Fruit fly (Drosophila melanogaster): ENCODE data around the gene Gyc89Db.

Gene Gyc89Db

dm6 chr3R:16469501-16470263 lies 7.2 kb upstream of the Gyc89Db start, which contains the start of the genes CG42232 and CSN5 (continued):
- TF ChIP-seq shn (GFP tag; optimal IDR thresholded peaks at IDR 0.05) (peak; percentile 12), CG12236 (GFP tag; optimal IDR thresholded peaks at IDR 0.05) (no peak), CG8281 (tag; optimal IDR thresholded peaks at IDR 0.05) (no peak), CG11247 (GFP tag; IDR thresholded peaks at IDR 0.05) (no peak), nmo (GFP tag; optimal IDR thresholded peaks at IDR 0.05) (peak; percentile 84), ken (GFP tag; IDR thresholded peaks at IDR 0.05) (no peak), CG17802 (tag; optimal IDR thresholded peaks at IDR 0.05) (peak; percentile 6), Deaf1 (tag; optimal IDR thresholded peaks at IDR 0.05) (no peak), Atf-2 (GFP tag; optimal IDR thresholded peaks at IDR 0.05) (peak; percentile 22), Oli (tag; optimal IDR thresholded peaks at IDR 0.05) (no peak), Drgx (GFP tag; IDR thresholded peaks at IDR 0.05) (no peak), CG10321 (GFP tag; IDR thresholded peaks at IDR 0.05) (no peak), cg (GFP tag; optimal IDR thresholded peaks at IDR 0.05) (no peak), CG7745 (tag; optimal IDR thresholded peaks at IDR 0.05) (no peak), Xbp1 (GFP tag; optimal IDR thresholded peaks at IDR 0.05) (peak; percentile 78), CG4707 (GFP tag; optimal IDR thresholded peaks at IDR 0.05) (no peak), CG6254 (GFP tag; optimal IDR thresholded peaks at IDR 0.05) (peak; percentile 21), eve (GFP tag; optimal IDR thresholded peaks at IDR 0.05) (no peak), sqz (GFP tag; optimal IDR thresholded peaks at IDR 0.05) (no peak), hth (optimal IDR thresholded peaks at IDR 0.05) (no peak), cato (GFP tag; optimal IDR thresholded peaks at IDR 0.05; ENCODE audit: borderline replicate concordance) (peak; percentile 4), CG3847 (GFP tag; IDR thresholded peaks at IDR 0.05) (peak; percentile 69), dan (GFP tag; IDR thresholded peaks at IDR 0.05) (no peak), CG10431 (GFP tag; optimal IDR thresholded peaks at IDR 0.05) (no peak), chif (GFP tag; optimal IDR thresholded peaks at IDR 0.05) (peak; percentile 28 to 45), Hand (GFP tag; optimal IDR thresholded peaks at IDR 0.05) (no peak), sima (GFP tag; optimal IDR thresholded peaks at IDR 0.05) (no peak), HLHmδ (GFP tag; optimal IDR thresholded peaks at IDR 0.05) (no peak), hb (GFP tag; IDR thresholded peaks at IDR 0.05; ENCODE audit: partially characterized antibody) (no peak), Rfx (GFP tag; IDR thresholded peaks at IDR 0.05) (peak; percentile 65; the same call in 1 of the 2 replicates), tio (GFP tag; optimal IDR thresholded peaks at IDR 0.05) (peak; percentile 41), az2 (GFP tag; optimal IDR thresholded peaks at IDR 0.05) (peak; percentile 67), H15 (GFP tag; IDR thresholded peaks at IDR 0.05) (peak; percentile 23; the same call in 1 of the 3 replicates), CG33557 (GFP tag; optimal IDR thresholded peaks at IDR 0.05) (peak; percentile 42), CG14860 (GFP tag; IDR thresholded peaks at IDR 0.05; ENCODE audit: partially characterized antibody) (peak; percentile 30; the same call in 1 of the 3 replicates), CG8944 (GFP tag; optimal IDR thresholded peaks at IDR 0.05) (peak; percentile 29), grau (tag; optimal IDR thresholded peaks at IDR 0.05) (no peak), aop (GFP tag; IDR thresholded peaks at IDR 0.05) (no peak), oc (tag; optimal IDR thresholded peaks at IDR 0.05) (no peak), CG6272 (GFP tag; IDR thresholded peaks at IDR 0.05) (peak; percentile 45; the same call in 1 of the 2 replicates), Nf-YB (GFP tag; optimal IDR thresholded peaks at IDR 0.05) (no peak), CG16863 (GFP tag; optimal IDR thresholded peaks at IDR 0.05) (peak; percentile 39), schlank (tag; optimal IDR thresholded peaks at IDR 0.05) (no peak), CG13775 (GFP tag; optimal IDR thresholded peaks at IDR 0.05) (peak; percentile 80), CG15479 (GFP tag; optimal IDR thresholded peaks at IDR 0.05) (peak; percentile 30), CG1647 (GFP tag; optimal IDR thresholded peaks at IDR 0.05) (peak; percentile 46), sim (GFP tag; IDR thresholded peaks at IDR 0.05) (no peak), lov (optimal IDR thresholded peaks at IDR 0.05) (no peak), lov (GFP tag; IDR thresholded peaks at IDR 0.05) (no peak), HLH4C (GFP tag; IDR thresholded peaks at IDR 0.05; ENCODE audit: partially characterized antibody) (0 out of 3 replicates have a peak, but pooled peaks have one; percentile 43)

Measured in whole organism, embryonic.